Worm (Caenorhabditis elegans) whole organism, young adult: ENCODE measurements around the gene ndx-6.

ENCODE experiments used
- C17E4.6 ChIP-seq: fragments of 200-800 bp; sonication (Bioruptor generic); IDR thresholded peaks from 2 replicates; pipeline ENCODE4 v1.3.6; 2022; ENCODE audit warnings: missing genetic modification reagents, missing genetic modification characterization, missing compliant biosample characterization
- F10E7.11 ChIP-seq: sonication (generic microtip); optimal IDR thresholded peaks from 2 replicates; lab custom pipeline; 2017; ENCODE audit warnings: mild to moderate bottlenecking, missing genetic modification characterization, moderate library complexity, missing compliant biosample characterization
- F33H1.4 ChIP-seq: fragments of 200-800 bp; sonication (Bioruptor generic); IDR thresholded peaks from 2 replicates; pipeline ENCODE4 v1.3.6; 2022; ENCODE audit warnings: missing genetic modification reagents, missing genetic modification characterization, missing compliant biosample characterization
- F52B5.7 ChIP-seq: sonication (generic microtip); optimal IDR thresholded peaks from 2 replicates; lab custom pipeline; 2016; ENCODE audit warnings: mild to moderate bottlenecking, missing genetic modification characterization, missing compliant biosample characterization
- F57C9.4 ChIP-seq: sonication (generic microtip); optimal IDR thresholded peaks from 2 replicates; lab custom pipeline; 2017; ENCODE audit warnings: mild to moderate bottlenecking, missing genetic modification characterization, missing compliant biosample characterization
- K12H6.12 ChIP-seq: fragments of 200-800 bp; sonication (Bioruptor generic); optimal IDR thresholded peaks from 2 replicates; lab custom pipeline; 2018; ENCODE audit warnings: mild to moderate bottlenecking, missing genetic modification characterization, missing compliant biosample characterization
- ama-1 ChIP-seq, 3 experiments: fragments of 150-350 bp in 1 of 3; sonication (generic microtip) in 2 of 3; optimal IDR thresholded peaks; 2 replicates each; lab custom pipeline; 2014 to 2018; ENCODE audit warnings: missing biosample characterization in 2 of 3, missing genetic modification characterization in 2 of 3, missing genetic modification reagents in 2 of 3
- ceh-100 ChIP-seq: fragments of 200-800 bp; sonication (Bioruptor generic); IDR thresholded peaks from 2 replicates; pipeline ENCODE4 v1.3.6; 2022; ENCODE audit warnings: missing genetic modification reagents, missing genetic modification characterization, missing compliant biosample characterization
- ceh-91 ChIP-seq: fragments of 200-800 bp; sonication (Bioruptor generic); IDR thresholded peaks from 2 replicates; pipeline ENCODE4 v1.3.6; 2022; ENCODE audit warnings: missing genetic modification reagents, missing genetic modification characterization, missing compliant biosample characterization
- chd-7 ChIP-seq: sonication (generic microtip); optimal IDR thresholded peaks from 2 replicates; lab custom pipeline; 2016; ENCODE audit warnings: mild to moderate bottlenecking, missing genetic modification characterization, moderate library complexity, missing compliant biosample characterization
- dpff-1 ChIP-seq: sonication (generic microtip); optimal IDR thresholded peaks from 2 replicates; lab custom pipeline; 2017; ENCODE audit warnings: mild to moderate bottlenecking, missing genetic modification characterization, missing compliant biosample characterization
- egl-44 ChIP-seq: fragments of 200-800 bp; sonication (Bioruptor generic); IDR thresholded peaks from 2 replicates; pipeline ENCODE4 v1.3.6; 2022; ENCODE audit warnings: missing genetic modification reagents, missing genetic modification characterization, missing compliant biosample characterization
- ekl-4 ChIP-seq: fragments of 200-800 bp; sonication (Bioruptor generic); IDR thresholded peaks from 2 replicates; pipeline ENCODE4 v1.3.6; 2022; ENCODE audit warnings: missing genetic modification reagents, missing genetic modification characterization, missing compliant biosample characterization
- gei-17 ChIP-seq: fragments of 200-800 bp; sonication (Bioruptor generic); optimal IDR thresholded peaks from 2 replicates; lab custom pipeline; 2018; ENCODE audit warnings: mild to moderate bottlenecking, missing genetic modification characterization, missing compliant biosample characterization
- him-1 ChIP-seq: sonication (generic microtip); optimal IDR thresholded peaks from 2 replicates; lab custom pipeline; 2016; ENCODE audit warnings: missing genotype, missing genetic modification reagents, missing genetic modification characterization, missing compliant biosample characterization
- hmg-20 ChIP-seq: fragments of 200-800 bp; sonication (Bioruptor generic); IDR thresholded peaks from 2 replicates; pipeline ENCODE4 v1.3.6; 2022; ENCODE audit warnings: missing genetic modification reagents, missing genetic modification characterization, missing compliant biosample characterization
- lag-1 ChIP-seq: fragments of 200-800 bp; sonication (Bioruptor generic); IDR thresholded peaks from 2 replicates; pipeline ENCODE4 v1.3.6; 2022; ENCODE audit warnings: missing genetic modification reagents, missing genetic modification characterization, missing compliant biosample characterization
- let-607 ChIP-seq, 2 experiments: fragments of 200-800 bp in 1 of 2; sonication (Bioruptor generic) in 1 of 2; sonication (generic microtip) in 1 of 2; optimal IDR thresholded peaks; 2 replicates each; lab custom pipeline; 2016 to 2018; ENCODE audit warnings: mild to moderate bottlenecking in 2 of 2, missing compliant biosample characterization in 2 of 2, missing genetic modification characterization in 2 of 2, moderate library complexity in 2 of 2, missing genotype in 1 of 2
- lin-54 ChIP-seq: fragments of 200-800 bp; sonication (Bioruptor generic); optimal IDR thresholded peaks from 2 replicates; lab custom pipeline; 2018; ENCODE audit warnings: mild to moderate bottlenecking, missing genetic modification characterization, missing compliant biosample characterization
- lsl-1 ChIP-seq: fragments of 200-800 bp; sonication (Bioruptor generic); optimal IDR thresholded peaks from 2 replicates; lab custom pipeline; 2018; ENCODE audit warnings: mild to moderate bottlenecking, missing genetic modification characterization, moderate library complexity, missing compliant biosample characterization
- madf-6 ChIP-seq: fragments of 200-800 bp; sonication (Bioruptor generic); IDR thresholded peaks from 2 replicates; pipeline ENCODE4 v1.3.6; 2022; ENCODE audit warnings: missing genetic modification reagents, missing genetic modification characterization, missing compliant biosample characterization
- madf-8 ChIP-seq: fragments of 200-800 bp; sonication (Bioruptor generic); conservative IDR thresholded peaks from 2 replicates; pipeline ENCODE4 v1.3.6; 2022; ENCODE audit warnings: missing genetic modification reagents, missing genetic modification characterization, missing compliant biosample characterization
- mcd-1 ChIP-seq: fragments of 200-800 bp; sonication (Bioruptor generic); IDR thresholded peaks from 2 replicates; pipeline ENCODE4 v1.3.6; 2022; ENCODE audit warnings: missing genetic modification reagents, missing genetic modification characterization, missing compliant biosample characterization
- mxl-1 ChIP-seq: sonication (generic microtip); optimal IDR thresholded peaks from 2 replicates; lab custom pipeline; 2016; ENCODE audit warnings: missing genetic modification characterization, missing compliant biosample characterization
- nfya-2 ChIP-seq: fragments of 200-800 bp; sonication (Bioruptor generic); IDR thresholded peaks from 2 replicates; pipeline ENCODE4 v1.3.6; 2022; ENCODE audit warnings: missing genetic modification reagents, missing genetic modification characterization, missing compliant biosample characterization
- nhr-27 ChIP-seq: fragments of 200-800 bp; sonication (Bioruptor generic); optimal IDR thresholded peaks from 2 replicates; lab custom pipeline; 2018; ENCODE audit warnings: mild to moderate bottlenecking, missing genetic modification characterization, moderate library complexity, missing compliant biosample characterization
- nhr-90 ChIP-seq: sonication (generic microtip); optimal IDR thresholded peaks from 2 replicates; lab custom pipeline; 2016; ENCODE audit warnings: missing genotype, mild to moderate bottlenecking, missing genetic modification characterization, missing compliant biosample characterization
- pbrm-1 ChIP-seq: fragments of 200-800 bp; sonication (Bioruptor generic); IDR thresholded peaks from 2 replicates; pipeline ENCODE4 v1.3.6; 2022; ENCODE audit warnings: missing genetic modification reagents, missing genetic modification characterization, missing compliant biosample characterization
- pha-4 ChIP-seq: fragments of 150-350 bp; sonication (generic microtip); optimal IDR thresholded peaks from 2 replicates; lab custom pipeline; 2014; ENCODE audit warnings: missing biosample characterization, missing genetic modification reagents, missing genetic modification characterization
- repo-1 ChIP-seq: sonication (generic microtip); optimal IDR thresholded peaks from 2 replicates; lab custom pipeline; 2017; ENCODE audit warnings: mild to moderate bottlenecking, missing genetic modification characterization, missing compliant biosample characterization
- snpc-4 ChIP-seq, 5 experiments: fragments of 150-350 bp in 1 of 5; sonication (generic microtip) in 4 of 5; optimal IDR thresholded peaks; 2 replicates each; lab custom pipeline; 2014 to 2018; ENCODE audit warnings: missing genetic modification characterization in 5 of 5, missing biosample characterization in 3 of 5, antibody characterized with exemption in 2 of 5, mild to moderate bottlenecking in 2 of 5, missing compliant biosample characterization in 2 of 5, missing genotype in 2 of 5, moderate library complexity in 2 of 5, missing genetic modification reagents in 1 of 5
- somi-1 ChIP-seq: fragments of 200-800 bp; sonication (Bioruptor generic); optimal IDR thresholded peaks from 2 replicates; lab custom pipeline; 2018; ENCODE audit warnings: mild to moderate bottlenecking, missing genetic modification characterization, missing compliant biosample characterization
- xnd-1 ChIP-seq: sonication (generic microtip); optimal IDR thresholded peaks from 2 replicates; lab custom pipeline; 2016; ENCODE audit warnings: missing genotype, missing genetic modification reagents, missing genetic modification characterization, missing compliant biosample characterization
- zfh-2 ChIP-seq: fragments of 200-800 bp; sonication (Bioruptor generic); conservative IDR thresholded peaks from 2 replicates; pipeline ENCODE4 v1.3.6; 2022; ENCODE audit warnings: missing genetic modification reagents, missing genetic modification characterization, missing compliant biosample characterization
- ztf-25 ChIP-seq: fragments of 200-800 bp; sonication (Bioruptor generic); IDR thresholded peaks from 2 replicates; pipeline ENCODE4 v1.3.6; 2022; ENCODE audit warnings: missing genetic modification reagents, missing genetic modification characterization, missing compliant biosample characterization
- ztf-26 ChIP-seq: sonication (generic microtip); optimal IDR thresholded peaks from 2 replicates; lab custom pipeline; 2017; ENCODE audit warnings: missing genetic modification characterization, missing compliant biosample characterization
- ztf-3 ChIP-seq: fragments of 200-800 bp; sonication (Bioruptor generic); optimal IDR thresholded peaks from 2 replicates; lab custom pipeline; 2018; ENCODE audit warnings: mild to moderate bottlenecking, missing genetic modification characterization, missing compliant biosample characterization

Gene ndx-6

DNA sequence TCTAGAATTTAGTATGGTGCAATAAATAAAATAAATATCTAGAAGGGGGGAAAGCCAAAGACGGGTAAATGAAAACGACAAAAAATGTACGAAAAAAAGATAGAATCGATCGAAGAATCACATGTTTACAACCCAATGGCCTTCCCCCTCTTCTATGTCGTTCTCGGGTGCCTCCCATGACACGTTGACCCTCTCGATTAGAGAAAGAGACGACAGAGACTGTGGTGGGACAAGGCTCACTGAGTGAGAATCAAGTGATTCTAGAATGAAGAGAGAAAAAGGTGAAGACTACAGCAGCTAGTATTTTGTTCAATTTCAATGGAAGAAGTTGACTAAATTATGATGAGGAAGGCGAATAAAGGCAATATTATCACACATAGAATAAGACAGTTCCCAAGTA is 36.4 kb upstream of the ndx-6 start (continued):
- TF ChIP-seq mcd-1 (GFP tag; lab: Robert Waterston, UW): peak; percentile 51
- TF ChIP-seq let-607 (tag; optimal IDR thresholded peaks at IDR 0.05; lab: Kevin White, UChicago): peak in 1 of 2 experiments; percentile 32
- TF ChIP-seq pbrm-1: no peak
- no peak for TF ChIP-seq F57C9.4 (tag; lab: Kevin White, UChicago)
- TF ChIP-seq somi-1: peak; percentile 6
- TF ChIP-seq pha-4: peak; percentile 45
- TF ChIP-seq, all 124 proteins: peak for 25

DNA sequence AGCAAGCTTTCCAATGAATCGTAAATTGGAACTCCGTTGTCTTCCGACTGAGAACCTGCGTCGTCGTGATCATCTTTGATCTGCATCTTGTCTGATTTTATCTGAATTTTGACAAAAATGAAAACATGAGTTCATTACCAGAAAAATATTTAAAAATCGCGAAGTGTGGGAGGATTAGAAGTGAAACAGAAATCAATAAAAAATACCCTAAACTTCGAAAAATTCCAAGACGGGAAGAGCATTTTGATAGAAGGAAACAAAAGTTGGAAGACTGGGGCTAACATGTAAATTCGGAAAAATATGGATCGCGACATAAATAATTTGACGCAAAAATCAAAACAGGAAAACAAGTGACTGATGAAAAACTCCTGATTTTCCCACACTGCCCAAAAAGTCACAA is 36.0 kb upstream of the ndx-6 start, which contains the start of gene F07F6.8:
F07F6.8 (minus strand) TSS at position 101 of the 400 bp plus-strand sequence.
- no peak for TF ChIP-seq F10E7.11 (tag; lab: Kevin White, UChicago)
- TF ChIP-seq hmg-20: no peak
- no peak for TF ChIP-seq gei-17 (GFP tag; lab: Kevin White, UChicago)
- TF ChIP-seq nhr-90 (tag; lab: Kevin White, UChicago): no peak
- TF ChIP-seq ztf-25 (GFP tag; lab: Robert Waterston, UW): no peak
- TF ChIP-seq dpff-1 (tag; lab: Kevin White, UChicago): no peak
- no peak for TF ChIP-seq snpc-4 (GFP tag; optimal IDR thresholded peaks at IDR 0.05; lab: Kevin White, UChicago)
- TF ChIP-seq snpc-4 (tag; optimal IDR thresholded peaks at IDR 0.05; lab: Kevin White, UChicago): no peak
- no peak for TF ChIP-seq chd-7
- TF ChIP-seq C17E4.6 (GFP tag; lab: Robert Waterston, UW): no peak
- peak; percentile 6 for TF ChIP-seq mxl-1 (tag; lab: Kevin White, UChicago)
- no peak for TF ChIP-seq nfya-2
- no peak for TF ChIP-seq pha-4
- TF ChIP-seq egl-44 (GFP tag; lab: Robert Waterston, UW): no peak
- TF ChIP-seq ama-1 (optimal IDR thresholded peaks at IDR 0.05; lab: Kevin White, UChicago): no peak
- no peak for TF ChIP-seq ama-1 (GFP tag; optimal IDR thresholded peaks at IDR 0.05; lab: Kevin White, UChicago)
- TF ChIP-seq let-607 (tag; optimal IDR thresholded peaks at IDR 0.05; lab: Kevin White, UChicago): no peak
- no peak for TF ChIP-seq madf-8 (GFP tag; lab: Robert Waterston, UW)
- no peak for TF ChIP-seq ceh-91
- no peak for TF ChIP-seq nhr-27 (tag; lab: Kevin White, UChicago)
- 0 out of 2 replicates have a peak, but pooled peaks have one; percentile 14 for TF ChIP-seq madf-6 (GFP tag; lab: Robert Waterston, UW)
- peak; percentile 16 for TF ChIP-seq repo-1 (tag; lab: Kevin White, UChicago)
- TF ChIP-seq F52B5.7 (tag; lab: Kevin White, UChicago): no peak
- TF ChIP-seq K12H6.12 (tag; lab: Kevin White, UChicago): no peak
- no peak for TF ChIP-seq zfh-2
- TF ChIP-seq ekl-4: no peak

ce11 chrII:5423832-5424231 is 34.2 kb upstream of the ndx-6 start, which contains the start of gene F07F6.7:
Gene F07F6.7, minus strand, starts transcription at chrII:5423858.
- peak; percentile 20; the same call in 1 of the 2 replicates for TF ChIP-seq mcd-1 (GFP tag; lab: Robert Waterston, UW)
- TF ChIP-seq lin-54 (GFP tag; lab: Kevin White, UChicago): peak; percentile 24
- TF ChIP-seq lag-1: no peak
- no peak for TF ChIP-seq ztf-3 (GFP tag; lab: Kevin White, UChicago)
- TF ChIP-seq F33H1.4 (GFP tag; lab: Robert Waterston, UW): peak; percentile 76
- peak; percentile 85 for TF ChIP-seq madf-6 (GFP tag; lab: Robert Waterston, UW)
- TF ChIP-seq madf-8 (GFP tag; lab: Robert Waterston, UW): peak; percentile 49
- TF ChIP-seq ztf-26 (tag; lab: Kevin White, UChicago): no peak
- TF ChIP-seq xnd-1 (tag; lab: Kevin White, UChicago): peak; percentile 67
- TF ChIP-seq him-1: peak; percentile 15
- TF ChIP-seq snpc-4 (GFP tag; optimal IDR thresholded peaks at IDR 0.05; lab: Kevin White, UChicago): no peak
- TF ChIP-seq snpc-4 (tag; optimal IDR thresholded peaks at IDR 0.05; lab: Kevin White, UChicago): peak in 1 of 4 experiments; percentile 14
- no peak for TF ChIP-seq ceh-100 (GFP tag; lab: Robert Waterston, UW)
- TF ChIP-seq pha-4: no peak
- TF ChIP-seq lsl-1 (GFP tag; lab: Kevin White, UChicago): peak; percentile 93
- TF ChIP-seq, all 124 proteins: peak for 9
